Fruit fly (Drosophila melanogaster) whole organism, embryonic: Measurements from ENCODE around the gene CG13028.

ENCODE experiments used
- Adf1 ChIP-seq: fragments of 200-800 bp; sonication (Bioruptor generic); IDR thresholded peaks from 2 replicates; pipeline ENCODE4 v1.3.6; 2022; ENCODE audit warnings: missing biosample characterization, missing genetic modification characterization
- Bteb2 ChIP-seq: fragments of 200-800 bp; sonication (Bioruptor generic); optimal IDR thresholded peaks from 2 replicates; lab custom pipeline; 2016; ENCODE audit warnings: missing biosample characterization, missing genetic modification characterization
- CG10321 ChIP-seq: fragments of 200-800 bp; sonication (Bioruptor generic); IDR thresholded peaks from 2 replicates; pipeline ENCODE4 v1.3.6; 2022; ENCODE audit warnings: missing biosample characterization, missing genetic modification characterization
- CG11723 ChIP-seq: fragments of 200-800 bp; sonication (Bioruptor generic); optimal IDR thresholded peaks from 2 replicates; lab custom pipeline; 2017; ENCODE audit warnings: missing biosample characterization, mild to moderate bottlenecking, missing genetic modification characterization
- CG12219 ChIP-seq: fragments of 200-800 bp; sonication (Bioruptor generic); optimal IDR thresholded peaks from 3 replicates; lab custom pipeline; 2018; ENCODE audit warnings: missing biosample characterization, mild to moderate bottlenecking, missing genetic modification characterization
- CG12299 ChIP-seq: fragments of 200-800 bp; sonication (Bioruptor generic); optimal IDR thresholded peaks from 2 replicates; lab custom pipeline; 2018; ENCODE audit warnings: missing biosample characterization, mild to moderate bottlenecking, missing genetic modification characterization
- CG14710 ChIP-seq: fragments of 200-800 bp; sonication (Bioruptor generic); optimal IDR thresholded peaks from 3 replicates; lab custom pipeline; 2019; ENCODE audit warnings: missing biosample characterization, mild to moderate bottlenecking, missing genetic modification characterization, moderate library complexity
- CG15696 ChIP-seq: fragments of 200-800 bp; sonication (Bioruptor generic); optimal IDR thresholded peaks from 2 replicates; lab custom pipeline; 2019; ENCODE audit warnings: missing biosample characterization, mild to moderate bottlenecking, missing genetic modification characterization, moderate library complexity
- CG16813 ChIP-seq: fragments of 200-800 bp; sonication (Bioruptor generic); IDR thresholded peaks from 3 replicates; pipeline ENCODE4 v1.3.6; 2022; ENCODE audit warnings: missing biosample characterization, missing genetic modification characterization; ENCODE audit not compliant: partially characterized antibody
- CG32532 ChIP-seq: fragments of 200-800 bp; sonication (Bioruptor generic); IDR thresholded peaks from 2 replicates; pipeline ENCODE4 v1.3.6; 2022; ENCODE audit warnings: missing biosample characterization, missing genetic modification characterization
- CG3726 ChIP-seq: fragments of 200-800 bp; sonication (Bioruptor generic); IDR thresholded peaks from 3 replicates; pipeline ENCODE4, ENCODE4 v1.3.6; 2022; ENCODE audit warnings: missing biosample characterization, missing genetic modification characterization
- CG4282 ChIP-seq: fragments of 200-800 bp; sonication (Bioruptor generic); optimal IDR thresholded peaks from 2 replicates; lab custom pipeline; 2016; ENCODE audit warnings: missing biosample characterization, missing genetic modification characterization
- CG5180 ChIP-seq: fragments of 200-800 bp; sonication (Bioruptor generic); optimal IDR thresholded peaks from 3 replicates; lab custom pipeline; 2017; ENCODE audit warnings: missing biosample characterization, missing genetic modification characterization, mild to moderate bottlenecking, moderate library complexity, missing genetic modification reagents
- CG5245 ChIP-seq: fragments of 200-800 bp; sonication (Bioruptor generic); optimal IDR thresholded peaks from 3 replicates; lab custom pipeline; 2016; ENCODE audit warnings: missing biosample characterization, missing genetic modification characterization
- CG5953 ChIP-seq: fragments of 200-800 bp; sonication (Bioruptor generic); IDR thresholded peaks from 2 replicates; pipeline ENCODE4 v1.3.6; 2022; ENCODE audit warnings: missing biosample characterization, missing genetic modification characterization
- CG6272 ChIP-seq: fragments of 200-800 bp; sonication (Bioruptor generic); IDR thresholded peaks from 2 replicates; pipeline ENCODE4 v1.3.6; 2022; ENCODE audit warnings: missing biosample characterization, missing genetic modification characterization
- CG6765 ChIP-seq: fragments of 200-800 bp; sonication (Bioruptor generic); optimal IDR thresholded peaks from 3 replicates; lab custom pipeline; 2017; ENCODE audit warnings: missing biosample characterization, mild to moderate bottlenecking, missing genetic modification characterization
- CG8924 ChIP-seq: fragments of 200-800 bp; optimal IDR thresholded peaks from 3 replicates; lab custom pipeline; 2019; ENCODE audit warnings: missing biosample characterization, mild to moderate bottlenecking, missing genetic modification characterization, moderate library complexity
- CG8944 ChIP-seq: fragments of 200-800 bp; sonication (Bioruptor generic); optimal IDR thresholded peaks from 3 replicates; lab custom pipeline; 2016; ENCODE audit warnings: missing biosample characterization, missing genetic modification characterization
- CG9437 ChIP-seq: fragments of 200-800 bp; sonication (Bioruptor generic); optimal IDR thresholded peaks from 2 replicates; lab custom pipeline; 2018; ENCODE audit warnings: missing biosample characterization, mild to moderate bottlenecking, missing genetic modification characterization
- Elba2 ChIP-seq: fragments of 200-800 bp; sonication (Bioruptor generic); optimal IDR thresholded peaks from 3 replicates; lab custom pipeline; 2016; ENCODE audit warnings: missing biosample characterization, missing genetic modification characterization
- Hey ChIP-seq: fragments of 200-800 bp; sonication (Bioruptor generic); optimal IDR thresholded peaks from 3 replicates; lab custom pipeline; 2018; ENCODE audit warnings: missing biosample characterization, mild to moderate bottlenecking, missing genetic modification characterization
- HmgD ChIP-seq: fragments of 200-800 bp; sonication (Bioruptor generic); optimal IDR thresholded peaks from 3 replicates; lab custom pipeline; 2016; ENCODE audit warnings: missing biosample characterization, missing genetic modification characterization
- Hmr ChIP-seq: fragments of 200-800 bp; sonication (Bioruptor generic); optimal IDR thresholded peaks from 3 replicates; lab custom pipeline; 2017; ENCODE audit warnings: mild to moderate bottlenecking, missing biosample characterization, missing genetic modification reagents, missing genetic modification characterization
- Lpt ChIP-seq: fragments of >200 bp; optimal IDR thresholded peaks from 2 replicates; lab custom pipeline; 2018; ENCODE audit warnings: missing biosample characterization, missing genetic modification characterization
- NC2α ChIP-seq: fragments of 200-800 bp; sonication (Bioruptor generic); optimal IDR thresholded peaks from 2 replicates; lab custom pipeline; 2016; ENCODE audit warnings: missing biosample characterization, missing genetic modification characterization
- NK7.1 ChIP-seq: fragments of 200-800 bp; sonication (Bioruptor generic); optimal IDR thresholded peaks from 3 replicates; lab custom pipeline; 2016; ENCODE audit warnings: missing biosample characterization, missing genetic modification characterization
- Neu2 ChIP-seq: fragments of 200-800 bp; sonication (Bioruptor generic); optimal IDR thresholded peaks from 3 replicates; lab custom pipeline; 2016; ENCODE audit warnings: missing biosample characterization, missing genetic modification characterization, borderline replicate concordance
- Opbp ChIP-seq: fragments of 200-800 bp; sonication (Bioruptor generic); IDR thresholded peaks from 3 replicates; pipeline ENCODE4 v1.3.6; 2022; ENCODE audit warnings: missing biosample characterization, missing genetic modification characterization; ENCODE audit not compliant: partially characterized antibody
- Ravus ChIP-seq: fragments of 200-800 bp; sonication (Bioruptor generic); IDR thresholded peaks from 2 replicates; pipeline ENCODE4 v1.3.6; 2022; ENCODE audit warnings: missing biosample characterization, missing genetic modification characterization
- Xbp1 ChIP-seq: fragments of 200-800 bp; sonication (Bioruptor generic); optimal IDR thresholded peaks from 3 replicates; lab custom pipeline; 2016; ENCODE audit warnings: missing biosample characterization, mild to moderate bottlenecking, missing genetic modification characterization
- Xrp1 ChIP-seq: fragments of 200-800 bp; sonication (Bioruptor generic); IDR thresholded peaks from 2 replicates; pipeline ENCODE4 v1.3.6; 2022; ENCODE audit warnings: missing biosample characterization, missing genetic modification characterization
- ase ChIP-seq: fragments of 200-800 bp; sonication (Bioruptor generic); IDR thresholded peaks from 3 replicates; pipeline ENCODE4 v1.3.6; 2022; ENCODE audit warnings: missing biosample characterization, missing genetic modification characterization
- bbx ChIP-seq: fragments of 200-800 bp; sonication (Bioruptor generic); IDR thresholded peaks from 2 replicates; pipeline ENCODE4 v1.3.6; 2022; ENCODE audit warnings: missing biosample characterization, missing genetic modification characterization; ENCODE audit not compliant: partially characterized antibody
- br ChIP-seq: fragments of >200 bp; optimal IDR thresholded peaks from 2 replicates; lab custom pipeline; 2017
- chm ChIP-seq: fragments of 200-800 bp; sonication (Bioruptor generic); IDR thresholded peaks from 2 replicates; pipeline ENCODE4 v1.3.6; 2022; ENCODE audit warnings: missing biosample characterization, missing genetic modification characterization
- corto ChIP-seq: fragments of 200-800 bp; sonication (Bioruptor generic); optimal IDR thresholded peaks from 2 replicates; lab custom pipeline; 2016; ENCODE audit warnings: missing biosample characterization, mild to moderate bottlenecking, missing genetic modification characterization, moderate library complexity
- crc ChIP-seq: fragments of 200-800 bp; sonication (Bioruptor generic); optimal IDR thresholded peaks from 2 replicates; lab custom pipeline; 2016; ENCODE audit warnings: missing biosample characterization, missing genetic modification characterization
- en ChIP-seq: fragments of 200-800 bp; sonication (Bioruptor generic); optimal IDR thresholded peaks from 2 replicates; lab custom pipeline; 2016; ENCODE audit warnings: missing biosample characterization, missing genetic modification characterization
- grn ChIP-seq: fragments of 200-800 bp; sonication (Bioruptor generic); optimal IDR thresholded peaks from 3 replicates; lab custom pipeline; 2017; ENCODE audit warnings: missing biosample characterization, missing genetic modification characterization
- gsb ChIP-seq: fragments of 200-800 bp; sonication (Bioruptor generic); IDR thresholded peaks from 2 replicates; pipeline ENCODE4 v1.3.6; 2022; ENCODE audit warnings: missing biosample characterization, missing genetic modification characterization
- ham ChIP-seq: fragments of 200-800 bp; sonication (Bioruptor generic); IDR thresholded peaks from 2 replicates; pipeline ENCODE4 v1.3.6; 2022; ENCODE audit warnings: missing biosample characterization, missing genetic modification characterization
- hth ChIP-seq: fragments of >200 bp; optimal IDR thresholded peaks from 2 replicates; lab custom pipeline; 2017; ENCODE audit warnings: inconsistent platforms
- jigr1 ChIP-seq: fragments of 200-800 bp; sonication (Bioruptor generic); IDR thresholded peaks from 3 replicates; pipeline ENCODE4 v1.3.6; 2022; ENCODE audit warnings: missing biosample characterization, missing genetic modification characterization
- pfk ChIP-seq: fragments of 200-800 bp; sonication (Bioruptor generic); optimal IDR thresholded peaks from 2 replicates; lab custom pipeline; 2018; ENCODE audit warnings: missing biosample characterization, mild to moderate bottlenecking, missing genetic modification characterization, moderate library complexity
- pho ChIP-seq: fragments of 200-800 bp; sonication (Bioruptor generic); optimal IDR thresholded peaks from 2 replicates; lab custom pipeline; 2016; ENCODE audit warnings: missing biosample characterization, missing genetic modification characterization
- pum ChIP-seq: fragments of 200-800 bp; sonication (Bioruptor generic); optimal IDR thresholded peaks from 2 replicates; lab custom pipeline; 2016; ENCODE audit warnings: missing biosample characterization, missing genetic modification characterization
- scrt ChIP-seq: fragments of 200-800 bp; sonication (Bioruptor generic); optimal IDR thresholded peaks from 2 replicates; lab custom pipeline; 2018; ENCODE audit warnings: missing biosample characterization, mild to moderate bottlenecking, missing genetic modification characterization, moderate library complexity
- trem ChIP-seq: fragments of 200-800 bp; optimal IDR thresholded peaks from 3 replicates; lab custom pipeline; 2019; ENCODE audit warnings: missing biosample characterization, mild to moderate bottlenecking, missing genetic modification characterization, moderate library complexity
- vvl ChIP-seq: fragments of 200-800 bp; sonication (Bioruptor generic); IDR thresholded peaks from 2 replicates; pipeline ENCODE4 v1.3.6; 2022; ENCODE audit warnings: missing biosample characterization, missing genetic modification characterization
- zen ChIP-seq: fragments of 200-800 bp; sonication (Bioruptor generic); optimal IDR thresholded peaks from 3 replicates; lab custom pipeline; 2018; ENCODE audit warnings: missing biosample characterization, mild to moderate bottlenecking, missing genetic modification characterization, moderate library complexity

The CG13028 gene

dm6 chr3L:16955219-16956002 lies 32.4 kb downstream of the CG13028 start (continued):
- TF ChIP-seq CG15696 (tag; lab: Kevin White, UChicago) = no peak
- TF ChIP-seq Xbp1 (GFP tag; lab: Kevin White, UChicago) = peak; percentile 60
- TF ChIP-seq Ravus (GFP tag; lab: Robert Waterston, UW) = no peak
- TF ChIP-seq hth (lab: Kevin White, UChicago) = no peak
- TF ChIP-seq gsb = no peak
- TF ChIP-seq jigr1 (GFP tag; lab: Robert Waterston, UW) = no peak
- TF ChIP-seq NK7.1 (GFP tag; lab: Kevin White, UChicago) = no peak
- TF ChIP-seq Neu2 (GFP tag; lab: Kevin White, UChicago) = no peak
- no peak for TF ChIP-seq en (GFP tag; lab: Kevin White, UChicago)
- no peak for TF ChIP-seq CG8944 (GFP tag; lab: Kevin White, UChicago)
- TF ChIP-seq ham (GFP tag; lab: Robert Waterston, UW) = no peak
- no peak for TF ChIP-seq CG11723 (GFP tag; lab: Kevin White, UChicago)
- TF ChIP-seq CG6765 (GFP tag; lab: Kevin White, UChicago) = no peak
- TF ChIP-seq vvl (GFP tag; lab: Robert Waterston, UW) = peak; percentile 53
- TF ChIP-seq pum = no peak
- peak; percentile 36 for TF ChIP-seq pho (GFP tag; lab: Kevin White, UChicago)
- TF ChIP-seq CG16813 (GFP tag; lab: Robert Waterston, UW) = peak; percentile 88
- TF ChIP-seq CG12299 (tag; lab: Kevin White, UChicago) = no peak
- TF ChIP-seq CG5953 (GFP tag; lab: Robert Waterston, UW) = no peak
- TF ChIP-seq CG9437 (GFP tag; lab: Kevin White, UChicago) = no peak
- TF ChIP-seq pfk (GFP tag; lab: Kevin White, UChicago) = no peak
- peak; percentile 57 for TF ChIP-seq trem
- TF ChIP-seq Opbp (GFP tag; lab: Robert Waterston, UW) = peak; percentile 94
- no peak for TF ChIP-seq zen (tag; lab: Kevin White, UChicago)
- TF ChIP-seq CG10321 (GFP tag; lab: Robert Waterston, UW) = no peak
- no peak for TF ChIP-seq CG3726 (GFP tag; lab: Robert Waterston, UW)
- TF ChIP-seq scrt (GFP tag; lab: Kevin White, UChicago) = no peak
- TF ChIP-seq CG14710 (tag; lab: Kevin White, UChicago) = peak; percentile 56
- TF ChIP-seq CG32532 (GFP tag; lab: Robert Waterston, UW) = peak; percentile 42; the same call in 1 of the 2 replicates
- TF ChIP-seq CG6272 (GFP tag; lab: Robert Waterston, UW) = no peak
- TF ChIP-seq Adf1 (GFP tag; lab: Robert Waterston, UW) = peak; percentile 11; the same call in 1 of the 2 replicates
- TF ChIP-seq CG12219 (GFP tag; lab: Kevin White, UChicago) = no peak
- TF ChIP-seq CG8924 = no peak
- TF ChIP-seq br = no peak
- no peak for TF ChIP-seq CG5180 (GFP tag; lab: Kevin White, UChicago)
- no peak for TF ChIP-seq crc (GFP tag; lab: Kevin White, UChicago)
- no peak for TF ChIP-seq CG4282 (GFP tag; lab: Kevin White, UChicago)
- no peak for TF ChIP-seq Elba2 (GFP tag; lab: Kevin White, UChicago)
- no peak for TF ChIP-seq CG5245 (GFP tag; lab: Kevin White, UChicago)
- no peak for TF ChIP-seq NC2α (GFP tag; lab: Kevin White, UChicago)
- TF ChIP-seq Hmr (GFP tag; lab: Kevin White, UChicago) = peak; percentile 62
- no peak for TF ChIP-seq Hey (tag; lab: Kevin White, UChicago)
- TF ChIP-seq grn (GFP tag; lab: Kevin White, UChicago) = no peak
- TF ChIP-seq ase = no peak
- TF ChIP-seq Lpt (GFP tag; lab: Kevin White, UChicago) = no peak
- TF ChIP-seq Xrp1 (GFP tag; lab: Robert Waterston, UW) = no peak
- TF ChIP-seq HmgD (GFP tag; lab: Kevin White, UChicago) = no peak
- TF ChIP-seq Bteb2 = no peak
- TF ChIP-seq corto (GFP tag; lab: Kevin White, UChicago) = no peak
- peak; percentile 90 for TF ChIP-seq bbx (GFP tag; lab: Robert Waterston, UW)
- TF ChIP-seq chm = 0 out of 2 replicates have a peak, but pooled peaks have one; percentile 45
